Fruit fly (Drosophila melanogaster): ENCODE measurements around the gene CheA29a.

dm6 chr2L:8463144-8464106 is 13.7 kb upstream of the CheA29a start, which contains the start of gene Agpat2:
- no peak for TF ChIP-seq ttk (optimal IDR thresholded peaks at IDR 0.05)
- TF ChIP-seq psq (optimal IDR thresholded peaks at IDR 0.05): no peak
- TF ChIP-seq Sin3A (optimal IDR thresholded peaks at IDR 0.05): no peak
- TF ChIP-seq Myc (optimal IDR thresholded peaks at IDR 0.05): no peak
- no peak for TF ChIP-seq h (optimal IDR thresholded peaks at IDR 0.05)
- no peak for TF ChIP-seq insv (optimal IDR thresholded peaks at IDR 0.05)
